Fruit fly (Drosophila melanogaster) whole organism, embryonic: ENCODE data around the gene CG14507.
A peak's percentile ranks its signal among the peaks of the same experiment; 100 is the strongest.

Experiments used
- ATbp ChIP-seq: fragments of 200-800 bp; sonication (Bioruptor generic); optimal IDR thresholded peaks from 2 replicates; lab custom pipeline; 2017; ENCODE audit warnings: missing biosample characterization, mild to moderate bottlenecking, missing genetic modification characterization, missing genetic modification reagents
- Awh ChIP-seq: fragments of 200-800 bp; sonication (Bioruptor generic); IDR thresholded peaks from 2 replicates; pipeline ENCODE4, ENCODE4 v1.3.6; 2022; ENCODE audit warnings: missing biosample characterization, missing genetic modification characterization
- C15 ChIP-seq: fragments of 200-800 bp; sonication (Bioruptor generic); IDR thresholded peaks from 3 replicates; pipeline ENCODE4 v1.3.6; 2022; ENCODE audit warnings: missing biosample characterization, missing genetic modification characterization
- CG11560 ChIP-seq: fragments of 200-800 bp; sonication (Bioruptor generic); IDR thresholded peaks from 3 replicates; pipeline ENCODE4 v1.3.6; 2022; ENCODE audit warnings: missing biosample characterization, missing genetic modification characterization
- CG11695 ChIP-seq: fragments of 200-800 bp; sonication (Bioruptor generic); IDR thresholded peaks from 3 replicates; pipeline ENCODE4 v1.3.6; 2022; ENCODE audit warnings: missing biosample characterization, missing genetic modification characterization
- CG12236 ChIP-seq: fragments of 200-800 bp; sonication (Bioruptor generic); optimal IDR thresholded peaks from 2 replicates; lab custom pipeline; 2016; ENCODE audit warnings: missing biosample characterization, missing genetic modification characterization
- CG14050 ChIP-seq: fragments of 200-800 bp; sonication (Bioruptor generic); IDR thresholded peaks from 3 replicates; pipeline ENCODE4 v1.3.6; 2022; ENCODE audit warnings: missing biosample characterization, missing genetic modification characterization
- CG14860 ChIP-seq: fragments of 200-800 bp; sonication (Bioruptor generic); IDR thresholded peaks from 3 replicates; pipeline ENCODE4 v1.3.6; 2022; ENCODE audit warnings: missing biosample characterization, missing genetic modification characterization; ENCODE audit not compliant: partially characterized antibody
- CG14965 ChIP-seq: fragments of 200-800 bp; sonication (Bioruptor generic); optimal IDR thresholded peaks from 2 replicates; lab custom pipeline; 2016; ENCODE audit warnings: missing biosample characterization, missing genetic modification characterization, borderline replicate concordance
- CG16863 ChIP-seq: fragments of 200-800 bp; sonication (Bioruptor generic); optimal IDR thresholded peaks from 3 replicates; lab custom pipeline; 2016; ENCODE audit warnings: missing biosample characterization, missing genetic modification characterization
- CG17612 ChIP-seq: fragments of 200-800 bp; sonication (Bioruptor generic); IDR thresholded peaks from 2 replicates; pipeline ENCODE4 v1.3.6; 2022; ENCODE audit warnings: missing biosample characterization, missing genetic modification characterization
- CG17912 ChIP-seq: fragments of 200-800 bp; sonication (Bioruptor generic); optimal IDR thresholded peaks from 2 replicates; lab custom pipeline; 2018; ENCODE audit warnings: missing biosample characterization, mild to moderate bottlenecking, missing genetic modification characterization
- CG2129 ChIP-seq: fragments of 200-800 bp; sonication (Bioruptor generic); IDR thresholded peaks from 2 replicates; pipeline ENCODE4 v1.3.6; 2022; ENCODE audit warnings: missing biosample characterization, missing genetic modification characterization; ENCODE audit not compliant: partially characterized antibody
- CG2678 ChIP-seq: fragments of 200-800 bp; sonication (Bioruptor generic); optimal IDR thresholded peaks from 3 replicates; lab custom pipeline; 2019; ENCODE audit warnings: missing biosample characterization, mild to moderate bottlenecking, missing genetic modification characterization, moderate library complexity
- CG32767 ChIP-seq: fragments of 200-800 bp; sonication (Bioruptor generic); IDR thresholded peaks from 2 replicates; pipeline ENCODE4 v1.3.6; 2022; ENCODE audit warnings: missing biosample characterization, missing genetic modification characterization
- CG3407 ChIP-seq: fragments of 200-800 bp; sonication (Bioruptor generic); optimal IDR thresholded peaks from 2 replicates; lab custom pipeline; 2018; ENCODE audit warnings: missing biosample characterization, mild to moderate bottlenecking, missing genetic modification characterization
- CG43689 ChIP-seq: fragments of 200-800 bp; sonication (Bioruptor generic); IDR thresholded peaks from 2 replicates; pipeline ENCODE4 v1.3.6; 2022; ENCODE audit warnings: missing biosample characterization, missing genetic modification characterization
- CG4404 ChIP-seq: fragments of 200-800 bp; sonication (Bioruptor generic); IDR thresholded peaks from 2 replicates; pipeline ENCODE4 v1.3.6; 2022; ENCODE audit warnings: missing biosample characterization, missing genetic modification characterization
- CG7745 ChIP-seq: fragments of 200-800 bp; sonication (Bioruptor generic); optimal IDR thresholded peaks from 2 replicates; lab custom pipeline; 2018; ENCODE audit warnings: missing biosample characterization, mild to moderate bottlenecking, missing genetic modification characterization, moderate library complexity
- CG7839 ChIP-seq: fragments of 200-800 bp; sonication (Bioruptor generic); optimal IDR thresholded peaks from 3 replicates; lab custom pipeline; 2018; ENCODE audit warnings: missing biosample characterization, mild to moderate bottlenecking, missing genetic modification characterization, moderate library complexity
- CG8281 ChIP-seq: fragments of 200-800 bp; sonication (Bioruptor generic); optimal IDR thresholded peaks from 2 replicates; lab custom pipeline; 2018; ENCODE audit warnings: missing biosample characterization, mild to moderate bottlenecking, missing genetic modification characterization, moderate library complexity
- CG9817 ChIP-seq: fragments of 200-800 bp; sonication (Bioruptor generic); optimal IDR thresholded peaks from 2 replicates; lab custom pipeline; 2018; ENCODE audit warnings: missing biosample characterization, mild to moderate bottlenecking, missing genetic modification characterization, moderate library complexity
- Camta ChIP-seq: fragments of 200-800 bp; sonication (Bioruptor generic); optimal IDR thresholded peaks from 2 replicates; lab custom pipeline; 2016; ENCODE audit warnings: missing biosample characterization, missing genetic modification characterization
- Chrac-16 ChIP-seq: fragments of 200-800 bp; sonication (Bioruptor generic); optimal IDR thresholded peaks from 3 replicates; lab custom pipeline; 2016; ENCODE audit warnings: missing biosample characterization, missing genetic modification characterization
- Doc3 ChIP-seq: fragments of 200-800 bp; sonication (Bioruptor generic); IDR thresholded peaks from 3 replicates; pipeline ENCODE4 v1.3.6; 2022; ENCODE audit warnings: missing biosample characterization, missing genetic modification characterization; ENCODE audit not compliant: partially characterized antibody
- GATAe ChIP-seq: fragments of 200-800 bp; sonication (Bioruptor generic); conservative IDR thresholded peaks from 2 replicates; pipeline ENCODE4 v1.3.6; 2022; ENCODE audit warnings: missing biosample characterization, missing genetic modification characterization
- HLH4C ChIP-seq: fragments of 200-800 bp; sonication (Bioruptor generic); IDR thresholded peaks from 3 replicates; pipeline ENCODE4 v1.3.6; 2022; ENCODE audit warnings: missing biosample characterization, missing genetic modification characterization; ENCODE audit not compliant: partially characterized antibody
- Mes4 ChIP-seq: fragments of 200-800 bp; sonication (Bioruptor generic); optimal IDR thresholded peaks from 2 replicates; lab custom pipeline; 2016; ENCODE audit warnings: missing biosample characterization, missing genetic modification characterization
- NFAT ChIP-seq: fragments of 200-800 bp; sonication (Bioruptor generic); IDR thresholded peaks from 2 replicates; pipeline ENCODE4 v1.3.6; 2022; ENCODE audit warnings: missing biosample characterization, missing genetic modification characterization
- Rfx ChIP-seq: fragments of 200-800 bp; sonication (Bioruptor generic); IDR thresholded peaks from 2 replicates; pipeline ENCODE4 v1.3.6; 2022; ENCODE audit warnings: missing biosample characterization, missing genetic modification characterization
- Sox102F ChIP-seq: fragments of 200-800 bp; sonication (Bioruptor generic); optimal IDR thresholded peaks from 2 replicates; lab custom pipeline; 2018; ENCODE audit warnings: missing biosample characterization, mild to moderate bottlenecking, missing genetic modification characterization, moderate library complexity
- Taf1 ChIP-seq: fragments of 200-800 bp; sonication (Bioruptor generic); IDR thresholded peaks from 2 replicates; pipeline ENCODE4 v1.3.6; 2022; ENCODE audit warnings: missing biosample characterization, missing genetic modification characterization
- Xbp1 ChIP-seq: fragments of 200-800 bp; sonication (Bioruptor generic); optimal IDR thresholded peaks from 3 replicates; lab custom pipeline; 2016; ENCODE audit warnings: missing biosample characterization, mild to moderate bottlenecking, missing genetic modification characterization
- ash1 ChIP-seq: fragments of 200-800 bp; sonication (Bioruptor generic); optimal IDR thresholded peaks from 2 replicates; lab custom pipeline; 2018; ENCODE audit warnings: missing biosample characterization, mild to moderate bottlenecking, missing genetic modification characterization
- bbx ChIP-seq: fragments of 200-800 bp; sonication (Bioruptor generic); IDR thresholded peaks from 2 replicates; pipeline ENCODE4 v1.3.6; 2022; ENCODE audit warnings: missing biosample characterization, missing genetic modification characterization; ENCODE audit not compliant: partially characterized antibody
- ci ChIP-seq: fragments of 200-800 bp; sonication (Bioruptor generic); IDR thresholded peaks from 3 replicates; pipeline ENCODE4 v1.3.6; 2022; ENCODE audit warnings: missing biosample characterization, missing genetic modification characterization
- eyg ChIP-seq: fragments of 200-800 bp; sonication (Bioruptor generic); optimal IDR thresholded peaks from 3 replicates; lab custom pipeline; 2016; ENCODE audit warnings: missing biosample characterization, missing genetic modification characterization
- fd96Cb ChIP-seq: fragments of 200-800 bp; sonication (Bioruptor generic); optimal IDR thresholded peaks from 2 replicates; lab custom pipeline; 2018; ENCODE audit warnings: missing biosample characterization, mild to moderate bottlenecking, missing genetic modification characterization, moderate library complexity
- fru ChIP-seq: fragments of >200 bp; optimal IDR thresholded peaks from 2 replicates; lab custom pipeline; 2017
- hbn ChIP-seq: fragments of 200-800 bp; sonication (Bioruptor generic); IDR thresholded peaks from 2 replicates; pipeline ENCODE4 v1.3.6; 2022; ENCODE audit warnings: missing biosample characterization, missing genetic modification characterization; ENCODE audit not compliant: partially characterized antibody
- kah ChIP-seq: fragments of 200-800 bp; sonication (Bioruptor generic); optimal IDR thresholded peaks from 2 replicates; lab custom pipeline; 2018; ENCODE audit warnings: missing biosample characterization, mild to moderate bottlenecking, missing genetic modification characterization
- p53 ChIP-seq: fragments of 200-800 bp; sonication (Bioruptor generic); optimal IDR thresholded peaks from 2 replicates; lab custom pipeline; 2016; ENCODE audit warnings: missing biosample characterization, missing genetic modification characterization
- prd ChIP-seq, 3 experiments: fragments of >200 bp in 2 of 3; fragments of 200-800 bp in 1 of 3; sonication (Bioruptor generic) in 1 of 3; optimal IDR thresholded peaks in 2 of 3; IDR thresholded peaks in 1 of 3; 2 replicates in 2 of 3; 3 replicates in 1 of 3; pipeline versions ENCODE4 v1.3.6 to Lab custom; 2017 to 2022; ENCODE audit warnings: missing biosample characterization in 1 of 3, missing genetic modification characterization in 1 of 3
- psq ChIP-seq: fragments of 200-800 bp; sonication (Bioruptor generic); optimal IDR thresholded peaks from 2 replicates; lab custom pipeline; 2017; ENCODE audit warnings: missing biosample characterization, missing genetic modification characterization
- stc ChIP-seq: fragments of 200-800 bp; sonication (Bioruptor generic); IDR thresholded peaks from 2 replicates; pipeline ENCODE4 v1.3.6; 2022; ENCODE audit warnings: missing biosample characterization, missing genetic modification characterization
- sug ChIP-seq: fragments of 200-800 bp; optimal IDR thresholded peaks from 2 replicates; lab custom pipeline; 2019; ENCODE audit warnings: missing biosample characterization, mild to moderate bottlenecking, missing genetic modification characterization, moderate library complexity
- tna ChIP-seq: fragments of 200-800 bp; sonication (Bioruptor generic); IDR thresholded peaks from 2 replicates; pipeline ENCODE4 v1.3.6; 2022; ENCODE audit warnings: missing biosample characterization, missing genetic modification characterization; ENCODE audit not compliant: partially characterized antibody
- twi ChIP-seq: fragments of 200-800 bp; optimal IDR thresholded peaks from 2 replicates; lab custom pipeline; 2019; ENCODE audit warnings: missing biosample characterization, mild to moderate bottlenecking, missing genetic modification characterization, moderate library complexity
- unpg ChIP-seq: fragments of 200-800 bp; sonication (Bioruptor generic); optimal IDR thresholded peaks from 3 replicates; lab custom pipeline; 2018; ENCODE audit warnings: missing biosample characterization, mild to moderate bottlenecking, missing genetic modification characterization, moderate library complexity
- zfh1 ChIP-seq: fragments of 200-800 bp; sonication (Bioruptor generic); IDR thresholded peaks from 3 replicates; pipeline ENCODE4 v1.3.6; 2022; ENCODE audit warnings: missing biosample characterization, missing genetic modification characterization

CG14507 gene

DNA sequence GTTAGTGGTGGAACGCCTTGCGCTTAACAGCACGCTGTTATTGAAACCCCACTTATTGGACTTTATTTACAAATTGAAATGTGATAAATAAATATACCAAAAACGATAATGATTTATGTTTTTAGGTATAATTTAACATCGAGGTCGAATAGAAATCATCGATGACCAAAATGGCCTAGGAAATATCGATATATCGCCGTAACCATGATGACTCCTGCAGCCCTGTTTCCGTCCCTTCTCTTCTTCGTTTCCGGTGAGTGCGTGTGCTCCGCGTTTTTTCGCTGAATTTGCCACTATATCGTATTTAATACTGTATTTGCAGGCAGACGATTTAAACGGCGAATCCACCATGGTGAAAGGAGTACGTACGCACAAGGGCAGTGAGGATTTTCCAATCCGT, 7.6 kb downstream of the CG14507 start, which contains the start of gene eEF1gamma (continued):
- peak; percentile 74 for TF ChIP-seq CG4404 (GFP tag; lab: Robert Waterston, UW)
- TF ChIP-seq CG17612 (GFP tag; lab: Robert Waterston, UW) = peak; percentile 89
- peak; percentile 90 for TF ChIP-seq CG32767 (GFP tag; lab: Robert Waterston, UW)
- TF ChIP-seq CG16863 (GFP tag; lab: Kevin White, UChicago) = peak; percentile 93
- TF ChIP-seq CG14050 (GFP tag; lab: Robert Waterston, UW) = peak; percentile 94
- TF ChIP-seq CG7745 (tag; lab: Kevin White, UChicago) = peak; percentile 71
- TF ChIP-seq stc (GFP tag; lab: Robert Waterston, UW) = peak; percentile 94
- peak; percentile 80 for TF ChIP-seq Sox102F (GFP tag; lab: Kevin White, UChicago)
- TF ChIP-seq CG7839 (tag; lab: Kevin White, UChicago) = peak; percentile 91
- TF ChIP-seq CG11695 (GFP tag; lab: Robert Waterston, UW) = peak; percentile 90
- peak; percentile 81 for TF ChIP-seq twi (tag; lab: Kevin White, UChicago)
- peak; percentile 88 for TF ChIP-seq GATAe (GFP tag; lab: Robert Waterston, UW)
- TF ChIP-seq CG17912 (GFP tag; lab: Kevin White, UChicago) = peak; percentile 97
- peak; percentile 93 for TF ChIP-seq C15 (GFP tag; lab: Robert Waterston, UW)
- peak; percentile 97 for TF ChIP-seq NFAT (GFP tag; lab: Robert Waterston, UW)
- TF ChIP-seq CG8281 (tag; lab: Kevin White, UChicago) = peak; percentile 86
- peak; percentile 89 for TF ChIP-seq CG2678 (tag; lab: Kevin White, UChicago)
- TF ChIP-seq tna (GFP tag; lab: Robert Waterston, UW) = peak; percentile 92
- TF ChIP-seq ATbp (GFP tag; lab: Kevin White, UChicago) = peak; percentile 96
- peak; percentile 89 for TF ChIP-seq hbn
- TF ChIP-seq CG12236 (GFP tag; lab: Kevin White, UChicago) = peak; percentile 94
- TF ChIP-seq Taf1 = peak; percentile 77; the same call in 1 of the 2 replicates
- peak; percentile 96 for TF ChIP-seq bbx (GFP tag; lab: Robert Waterston, UW)
- TF ChIP-seq p53 (GFP tag; lab: Kevin White, UChicago) = peak; percentile 93
- peak; percentile 97 for TF ChIP-seq zfh1 (GFP tag; lab: Robert Waterston, UW)
- TF ChIP-seq Doc3 = peak; percentile 81
- TF ChIP-seq fd96Cb (tag; lab: Kevin White, UChicago) = peak; percentile 79
- TF ChIP-seq Camta = peak; percentile 96
- TF ChIP-seq eyg = peak; percentile 94
- TF ChIP-seq CG14965 (GFP tag; lab: Kevin White, UChicago) = peak; percentile 79
- peak; percentile 96 for TF ChIP-seq CG43689 (GFP tag; lab: Robert Waterston, UW)
- no peak for TF ChIP-seq prd (optimal IDR thresholded peaks at IDR 0.05; lab: Kevin White, UChicago)
- TF ChIP-seq prd (GFP tag; IDR thresholded peaks at IDR 0.05; lab: Robert Waterston, UW) = peak; percentile 83
- peak; percentile 94 for TF ChIP-seq unpg (GFP tag; lab: Kevin White, UChicago)
- TF ChIP-seq CG11560 = peak; percentile 69; the same call in 1 of the 3 replicates
- TF ChIP-seq HLH4C = peak; percentile 95
- peak; percentile 82 for TF ChIP-seq CG2129 (GFP tag; lab: Robert Waterston, UW)
- TF ChIP-seq ash1 = peak; percentile 96
- TF ChIP-seq CG9817 (tag; lab: Kevin White, UChicago) = peak; percentile 92
- peak; percentile 80 for TF ChIP-seq Chrac-16 (GFP tag; lab: Kevin White, UChicago)
- peak; percentile 77 for TF ChIP-seq psq (GFP tag; lab: Kevin White, UChicago)
- TF ChIP-seq Rfx (GFP tag; lab: Robert Waterston, UW) = peak; percentile 98
- peak; percentile 93 for TF ChIP-seq sug (tag; lab: Kevin White, UChicago)
- peak; percentile 96 for TF ChIP-seq Awh
- peak; percentile 94 for TF ChIP-seq CG3407 (GFP tag; lab: Kevin White, UChicago)
- peak; percentile 93 for TF ChIP-seq CG14860 (GFP tag; lab: Robert Waterston, UW)
- TF ChIP-seq Mes4 (GFP tag; lab: Kevin White, UChicago) = peak; percentile 98
- TF ChIP-seq fru = no peak
- TF ChIP-seq kah = peak; percentile 91
- peak; percentile 99 for TF ChIP-seq ci
- peak; percentile 93 for TF ChIP-seq Xbp1 (GFP tag; lab: Kevin White, UChicago)
